Worm (Caenorhabditis elegans) whole organism, young adult: ENCODE measurements around the gene prdx-6.
A peak's percentile ranks its signal among the peaks of the same experiment; 100 is the strongest.

Experiments
- B0019.2 ChIP-seq: fragments of 200-800 bp; sonication (Bioruptor generic); conservative IDR thresholded peaks from 2 replicates; pipeline ENCODE4 v1.3.6; 2022; ENCODE audit warnings: missing genetic modification reagents, missing genetic modification characterization, missing compliant biosample characterization
- F37B4.10 ChIP-seq: fragments of 200-800 bp; sonication (Bioruptor generic); IDR thresholded peaks from 2 replicates; pipeline ENCODE4 v1.3.6; 2022; ENCODE audit warnings: missing genetic modification characterization, missing compliant biosample characterization
- F49E8.2 ChIP-seq: sonication (generic microtip); optimal IDR thresholded peaks from 3 replicates; lab custom pipeline; 2017; ENCODE audit warnings: missing genetic modification characterization, mild to moderate bottlenecking, missing compliant biosample characterization, antibody characterized with exemption, moderate library complexity; ENCODE audit not compliant: insufficient read depth
- F52B5.7 ChIP-seq: sonication (generic microtip); optimal IDR thresholded peaks from 2 replicates; lab custom pipeline; 2016; ENCODE audit warnings: mild to moderate bottlenecking, missing genetic modification characterization, missing compliant biosample characterization
- F55B11.4 ChIP-seq: sonication (generic microtip); optimal IDR thresholded peaks from 2 replicates; lab custom pipeline; 2016; ENCODE audit warnings: missing compliant biosample characterization, missing genetic modification characterization, borderline replicate concordance; ENCODE audit not compliant: insufficient read depth
- T07F8.4 ChIP-seq: sonication (generic microtip); optimal IDR thresholded peaks from 2 replicates; lab custom pipeline; 2016; ENCODE audit warnings: mild to moderate bottlenecking, missing genetic modification characterization, moderate library complexity, missing compliant biosample characterization
- Y53F4B.3 ChIP-seq: fragments of 200-800 bp; sonication (Bioruptor generic); IDR thresholded peaks from 2 replicates; pipeline ENCODE4 v1.3.6; 2022; ENCODE audit warnings: missing genetic modification reagents, missing genetic modification characterization, missing compliant biosample characterization
- Y56A3A.18 ChIP-seq: fragments of 200-800 bp; sonication (Bioruptor generic); IDR thresholded peaks from 2 replicates; pipeline ENCODE4 v1.3.6; 2022; ENCODE audit warnings: missing genetic modification reagents, missing genetic modification characterization, missing compliant biosample characterization
- ZK185.1 ChIP-seq: sonication (generic microtip); optimal IDR thresholded peaks from 2 replicates; lab custom pipeline; 2016; ENCODE audit warnings: mild to moderate bottlenecking, missing genetic modification characterization, missing compliant biosample characterization; ENCODE audit not compliant: poor library complexity, severe bottlenecking
- athp-1 ChIP-seq: sonication (generic microtip); optimal IDR thresholded peaks from 2 replicates; lab custom pipeline; 2017; ENCODE audit warnings: mild to moderate bottlenecking, missing genetic modification characterization, missing compliant biosample characterization
- attf-5 ChIP-seq: fragments of 200-800 bp; sonication (Bioruptor generic); optimal IDR thresholded peaks from 2 replicates; lab custom pipeline; 2018; ENCODE audit warnings: mild to moderate bottlenecking, missing genetic modification characterization, missing compliant biosample characterization
- attf-6 ChIP-seq: fragments of 200-800 bp; sonication (Bioruptor generic); IDR thresholded peaks from 2 replicates; pipeline ENCODE4 v1.3.6; 2022; ENCODE audit warnings: missing genetic modification reagents, missing genetic modification characterization, missing compliant biosample characterization
- ceh-27 ChIP-seq: fragments of 200-800 bp; sonication (Bioruptor generic); optimal IDR thresholded peaks from 2 replicates; lab custom pipeline; 2018; ENCODE audit warnings: mild to moderate bottlenecking, missing genetic modification characterization, moderate library complexity, missing compliant biosample characterization
- dox-1 ChIP-seq: fragments of 200-800 bp; sonication (Bioruptor generic); IDR thresholded peaks from 2 replicates; pipeline ENCODE4 v1.3.6; 2022; ENCODE audit warnings: missing genetic modification reagents, missing genetic modification characterization, missing compliant biosample characterization
- dpff-1 ChIP-seq: sonication (generic microtip); optimal IDR thresholded peaks from 2 replicates; lab custom pipeline; 2017; ENCODE audit warnings: mild to moderate bottlenecking, missing genetic modification characterization, missing compliant biosample characterization
- efl-1 ChIP-seq: fragments of 150-350 bp; optimal IDR thresholded peaks from 2 replicates; lab custom pipeline; 2014; ENCODE audit warnings: missing biosample characterization, missing genetic modification reagents, missing genetic modification characterization
- egl-44 ChIP-seq: fragments of 200-800 bp; sonication (Bioruptor generic); IDR thresholded peaks from 2 replicates; pipeline ENCODE4 v1.3.6; 2022; ENCODE audit warnings: missing genetic modification reagents, missing genetic modification characterization, missing compliant biosample characterization
- egrh-3 ChIP-seq: fragments of 200-800 bp; sonication (Bioruptor generic); IDR thresholded peaks from 2 replicates; pipeline ENCODE4 v1.3.6; 2022; ENCODE audit warnings: missing genetic modification reagents, missing genetic modification characterization, missing compliant biosample characterization
- gei-17 ChIP-seq: fragments of 200-800 bp; sonication (Bioruptor generic); optimal IDR thresholded peaks from 2 replicates; lab custom pipeline; 2018; ENCODE audit warnings: mild to moderate bottlenecking, missing genetic modification characterization, missing compliant biosample characterization
- hmg-20 ChIP-seq: fragments of 200-800 bp; sonication (Bioruptor generic); IDR thresholded peaks from 2 replicates; pipeline ENCODE4 v1.3.6; 2022; ENCODE audit warnings: missing genetic modification reagents, missing genetic modification characterization, missing compliant biosample characterization
- lin-35 ChIP-seq, 3 experiments: fragments of 150-350 bp in 2 of 3; sonication (generic microtip) in 1 of 3; optimal IDR thresholded peaks; 2 replicates each; lab custom pipeline; 2014 to 2018; ENCODE audit warnings: missing biosample characterization in 3 of 3, missing genetic modification characterization in 3 of 3, missing genetic modification reagents in 3 of 3
- lin-40 ChIP-seq: sonication (generic microtip); optimal IDR thresholded peaks from 2 replicates; lab custom pipeline; 2016; ENCODE audit warnings: missing genetic modification characterization, mild to moderate bottlenecking, missing compliant biosample characterization, missing genotype, missing genetic modification reagents
- madf-3 ChIP-seq: fragments of 200-800 bp; sonication (Bioruptor generic); IDR thresholded peaks from 2 replicates; pipeline ENCODE4 v1.3.6; 2022; ENCODE audit warnings: missing genetic modification reagents, missing genetic modification characterization, missing compliant biosample characterization
- mel-28 ChIP-seq: sonication (generic microtip); optimal IDR thresholded peaks from 2 replicates; lab custom pipeline; 2016; ENCODE audit warnings: borderline replicate concordance, mild to moderate bottlenecking, missing genetic modification characterization, missing compliant biosample characterization
- nfya-2 ChIP-seq: fragments of 200-800 bp; sonication (Bioruptor generic); IDR thresholded peaks from 2 replicates; pipeline ENCODE4 v1.3.6; 2022; ENCODE audit warnings: missing genetic modification reagents, missing genetic modification characterization, missing compliant biosample characterization
- sea-2 ChIP-seq: fragments of 200-800 bp; sonication (Bioruptor generic); IDR thresholded peaks from 2 replicates; pipeline ENCODE4 v1.3.6; 2022; ENCODE audit warnings: missing genetic modification characterization, missing compliant biosample characterization
- snpc-1.3 ChIP-seq: sonication (generic microtip); optimal IDR thresholded peaks from 2 replicates; lab custom pipeline; 2017; ENCODE audit warnings: missing genetic modification characterization, mild to moderate bottlenecking, missing compliant biosample characterization, antibody characterized with exemption, moderate library complexity, missing genotype, missing genetic modification reagents; ENCODE audit not compliant: insufficient read depth
- snpc-3.4 ChIP-seq: sonication (generic microtip); optimal IDR thresholded peaks from 2 replicates; lab custom pipeline; 2017; ENCODE audit warnings: missing genetic modification characterization, mild to moderate bottlenecking, missing compliant biosample characterization, antibody characterized with exemption, moderate library complexity, missing genotype, missing genetic modification reagents
- tlf-1 ChIP-seq: fragments of 200-800 bp; sonication (Bioruptor generic); optimal IDR thresholded peaks from 2 replicates; lab custom pipeline; 2018; ENCODE audit warnings: mild to moderate bottlenecking, missing genetic modification characterization, missing compliant biosample characterization
- zfh-2 ChIP-seq: fragments of 200-800 bp; sonication (Bioruptor generic); conservative IDR thresholded peaks from 2 replicates; pipeline ENCODE4 v1.3.6; 2022; ENCODE audit warnings: missing genetic modification reagents, missing genetic modification characterization, missing compliant biosample characterization
- ztf-6 ChIP-seq: fragments of 200-800 bp; sonication (Bioruptor generic); IDR thresholded peaks from 2 replicates; pipeline ENCODE4 v1.3.6; 2022; ENCODE audit warnings: missing genetic modification reagents, missing genetic modification characterization, missing compliant biosample characterization

prdx-6 gene

ce11 chrIV:218252-218651 lies at the start of gene prdx-6:
prdx-6 (plus strand) TSS chrIV:218552.
- TF ChIP-seq nfya-2 (GFP tag; lab: Robert Waterston, UW) (no peak), ztf-6 (GFP tag; lab: Robert Waterston, UW) (no peak), gei-17 (GFP tag; lab: Kevin White, UChicago) (no peak), tlf-1 (GFP tag; lab: Kevin White, UChicago) (no peak)

ce11 chrIV:171036-171435 lies 47.3 kb upstream of the prdx-6 start:
- TF ChIP-seq F37B4.10 (no peak), B0019.2 (no peak), athp-1 (no peak), sea-2 (GFP tag; lab: Robert Waterston, UW) (no peak), dox-1 (GFP tag; lab: Robert Waterston, UW) (no peak), dpff-1 (tag; lab: Kevin White, UChicago) (no peak), efl-1 (GFP tag; lab: Kevin White, UChicago) (peak; percentile 39), hmg-20 (GFP tag; lab: Robert Waterston, UW) (no peak), tlf-1 (GFP tag; lab: Kevin White, UChicago) (no peak), F55B11.4 (no peak), ZK185.1 (tag; lab: Kevin White, UChicago) (no peak), lin-35 (GFP tag; optimal IDR thresholded peaks at IDR 0.05; lab: Kevin White, UChicago) (no peak), zfh-2 (GFP tag; lab: Robert Waterston, UW) (0 out of 2 replicates have a peak, but pooled peaks have one; percentile 14), attf-6 (GFP tag; lab: Robert Waterston, UW) (no peak)

ce11 chrIV:172990-173389 lies 45.4 kb upstream of the prdx-6 start:
- no peak for TF ChIP-seq F52B5.7 (tag; lab: Kevin White, UChicago)
- TF ChIP-seq, all 124 proteins: peak for 0

ce11 chrIV:174115-174514 lies 44.2 kb upstream of the prdx-6 start:
- TF ChIP-seq madf-3 (no peak), lin-40 (no peak), dpff-1 (tag; lab: Kevin White, UChicago) (no peak), F49E8.2 (tag; lab: Kevin White, UChicago) (no peak), attf-5 (GFP tag; lab: Kevin White, UChicago) (no peak), mel-28 (tag; lab: Kevin White, UChicago) (no peak), snpc-1.3 (no peak), Y53F4B.3 (GFP tag; lab: Robert Waterston, UW) (no peak), T07F8.4 (no peak), ztf-6 (GFP tag; lab: Robert Waterston, UW) (no peak), egl-44 (GFP tag; lab: Robert Waterston, UW) (no peak), B0019.2 (no peak), tlf-1 (GFP tag; lab: Kevin White, UChicago) (no peak)

ce11 chrIV:175698-176097 lies 42.7 kb upstream of the prdx-6 start:
- TF ChIP-seq zfh-2 (GFP tag; lab: Robert Waterston, UW) (peak; percentile 75), snpc-3.4 (no peak), ceh-27 (peak; percentile 34), Y56A3A.18 (GFP tag; lab: Robert Waterston, UW) (no peak), egrh-3 (GFP tag; lab: Robert Waterston, UW) (peak; percentile 78; the same call in 1 of the 2 replicates)
